Worm (Caenorhabditis elegans): ENCODE results near the gene hsd-3.

Gene hsd-3

DNA sequence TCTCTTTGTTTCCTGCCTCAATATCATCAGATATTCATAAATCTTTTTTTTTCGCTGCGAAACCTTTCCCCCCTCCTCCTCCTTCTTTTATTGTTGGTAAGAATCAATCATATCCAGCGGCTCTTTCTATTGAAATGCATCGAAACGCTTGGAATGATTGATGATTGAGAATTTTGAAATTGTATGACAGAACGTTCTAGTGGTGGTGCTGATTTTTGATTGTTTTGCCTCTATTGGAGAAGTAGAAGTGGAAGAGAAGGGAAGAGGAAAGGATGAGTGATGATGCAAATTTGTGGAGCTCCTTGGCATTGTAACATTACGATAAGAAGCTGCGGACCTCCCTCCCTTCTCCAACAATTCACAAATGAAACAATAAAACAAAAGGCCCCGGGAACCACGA lies 43.5 kb upstream of the hsd-3 start:
- no peak for TF ChIP-seq npax-4 (tag; optimal IDR thresholded peaks at IDR 0.05)
- peak; percentile 73 for TF ChIP-seq unc-55 (GFP tag; optimal IDR thresholded peaks at IDR 0.05)

DNA sequence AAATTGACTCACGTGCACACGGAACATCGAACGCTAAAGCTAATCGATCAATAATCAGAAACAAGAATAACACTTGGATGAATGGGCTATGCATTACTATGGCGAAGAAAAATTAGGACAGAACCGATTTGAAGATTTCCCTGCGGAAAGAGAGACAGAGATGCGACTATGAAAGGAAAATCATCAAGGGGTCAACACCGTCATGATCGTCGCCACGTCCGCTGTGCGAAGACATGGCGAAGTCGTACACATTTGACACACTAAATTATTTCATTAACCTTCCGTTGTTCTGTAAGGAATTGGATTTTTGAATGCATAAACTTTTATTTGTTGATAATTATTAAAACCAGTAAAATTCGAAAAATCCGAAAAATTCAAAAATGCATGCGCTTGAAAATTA lies 39.9 kb upstream of the hsd-3 start, which contains the start of gene M03F4.6:
Gene M03F4.6 (minus strand): TSS at position 101 of the 400 bp plus-strand sequence.
- TF ChIP-seq ama-1 (optimal IDR thresholded peaks at IDR 0.05) (peak; percentile 68), pha-4 (tag; optimal IDR thresholded peaks at IDR 0.05) (no peak)

DNA sequence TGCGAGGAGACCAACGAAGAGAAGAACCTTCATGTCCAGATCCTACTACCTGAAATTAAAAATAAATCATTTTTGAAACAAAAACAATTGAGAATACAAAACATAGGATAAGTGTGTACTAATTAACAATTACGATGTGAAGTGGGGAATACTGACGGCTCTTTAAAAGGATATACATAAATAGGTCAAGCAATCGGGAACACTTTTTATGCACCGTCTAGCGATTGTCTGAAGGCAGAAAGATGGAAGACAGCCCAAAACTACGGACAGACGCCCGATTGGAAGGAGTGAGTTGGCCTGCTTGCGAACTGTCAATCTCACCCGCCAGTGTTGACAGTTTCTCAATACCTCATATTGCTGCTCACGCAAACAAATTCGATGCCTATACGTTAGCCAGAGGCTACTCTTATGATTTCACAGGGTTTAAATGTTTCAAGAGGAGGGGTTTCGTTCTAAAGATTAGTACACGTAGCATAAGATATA lies 38.2 kb upstream of the hsd-3 start, which contains the start of gene calu-1:
Gene calu-1 (minus strand): TSS at position 51 of the 483 bp plus-strand sequence.
- no peak for TF ChIP-seq pag-3 (tag; optimal IDR thresholded peaks at IDR 0.05; ENCODE audit: borderline replicate concordance)

DNA sequence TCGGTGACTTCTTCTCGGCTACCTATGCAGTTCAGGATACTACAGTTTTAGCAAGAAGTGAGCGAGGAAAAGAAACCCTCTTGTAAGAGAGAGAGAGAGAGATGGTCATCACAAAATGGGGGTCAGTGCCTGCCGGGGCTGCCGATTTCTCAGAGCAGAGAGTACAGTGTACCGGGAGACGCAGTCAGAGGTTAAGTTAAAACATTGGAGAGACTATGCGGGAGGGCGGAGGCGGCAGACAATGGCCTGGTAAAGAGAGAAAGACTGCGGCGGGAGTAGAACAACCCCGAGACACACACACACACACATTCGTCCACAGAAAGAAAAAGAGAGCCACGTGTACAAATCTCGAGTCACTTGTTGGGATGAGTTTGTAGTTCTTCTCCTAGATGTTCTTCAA lies 37.7 kb upstream of the hsd-3 start:
- TF ChIP-seq sdc-2 (tag; optimal IDR thresholded peaks at IDR 0.05), result peak; percentile 15
- TF ChIP-seq rnt-1 (tag; optimal IDR thresholded peaks at IDR 0.05), result peak; percentile 33
- peak; percentile 43 for TF ChIP-seq ceh-31 (tag; optimal IDR thresholded peaks at IDR 0.05)
- peak; percentile 69 for TF ChIP-seq tbx-2 (tag; optimal IDR thresholded peaks at IDR 0.05)
- peak; percentile 37 for TF ChIP-seq ceh-2 (tag; optimal IDR thresholded peaks at IDR 0.05)
- peak; percentile 14 for TF ChIP-seq unc-55 (GFP tag; optimal IDR thresholded peaks at IDR 0.05)
- TF ChIP-seq ceh-19 (GFP tag; optimal IDR thresholded peaks at IDR 0.05), result peak; percentile 12
- no peak for TF ChIP-seq fkh-10 (GFP tag; optimal IDR thresholded peaks at IDR 0.05)
- no peak for TF ChIP-seq ceh-14 (tag; optimal IDR thresholded peaks at IDR 0.05)
- TF ChIP-seq unc-3 (GFP tag; conservative IDR thresholded peaks at IDR 0.05), result no peak
- no peak for TF ChIP-seq unc-3 (tag; optimal IDR thresholded peaks at IDR 0.05)
- TF ChIP-seq hlh-30 (tag; optimal IDR thresholded peaks at IDR 0.05; ENCODE audit: insufficient read depth), result peak; percentile 85
- TF ChIP-seq ref-2 (tag; optimal IDR thresholded peaks at IDR 0.05), result peak; percentile 47
- TF ChIP-seq dmd-4 (tag; optimal IDR thresholded peaks at IDR 0.05; ENCODE audit: borderline replicate concordance), result peak; percentile 3
- peak; percentile 28 for TF ChIP-seq ceh-18 (tag; optimal IDR thresholded peaks at IDR 0.05)
- TF ChIP-seq madf-2 (tag; optimal IDR thresholded peaks at IDR 0.05), result no peak

DNA sequence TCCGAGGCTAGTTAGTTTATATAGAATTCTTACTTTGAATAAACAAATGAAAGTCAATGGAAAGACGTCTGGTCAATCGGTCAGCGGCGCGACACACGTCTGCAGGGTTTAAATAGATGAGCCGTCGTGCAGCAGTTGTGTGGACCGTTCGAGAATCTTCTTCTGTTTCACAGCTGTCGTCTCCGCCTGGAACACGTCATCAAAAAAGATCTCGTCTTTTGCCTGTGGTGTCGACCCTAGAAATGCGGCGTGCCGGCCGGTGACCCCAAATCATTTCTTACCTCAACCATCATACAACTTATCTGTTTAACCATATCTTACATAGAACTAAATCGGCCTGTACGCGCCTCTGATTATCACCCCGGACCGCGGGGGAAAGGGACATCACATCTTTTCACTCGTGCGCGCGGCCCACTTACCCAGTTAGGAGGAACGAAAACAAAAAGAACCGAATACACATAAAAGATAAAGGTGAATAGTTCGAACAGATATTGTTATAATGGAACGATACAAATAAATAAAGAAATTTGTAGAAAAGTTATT lies 37.0 kb upstream of the hsd-3 start:
- TF ChIP-seq unc-55 (GFP tag; optimal IDR thresholded peaks at IDR 0.05), result peak; percentile 38
- no peak for TF ChIP-seq Y22D7AL.16 (tag; optimal IDR thresholded peaks at IDR 0.05)
- TF ChIP-seq eyg-1 (tag; optimal IDR thresholded peaks at IDR 0.05), result peak; percentile 6

DNA sequence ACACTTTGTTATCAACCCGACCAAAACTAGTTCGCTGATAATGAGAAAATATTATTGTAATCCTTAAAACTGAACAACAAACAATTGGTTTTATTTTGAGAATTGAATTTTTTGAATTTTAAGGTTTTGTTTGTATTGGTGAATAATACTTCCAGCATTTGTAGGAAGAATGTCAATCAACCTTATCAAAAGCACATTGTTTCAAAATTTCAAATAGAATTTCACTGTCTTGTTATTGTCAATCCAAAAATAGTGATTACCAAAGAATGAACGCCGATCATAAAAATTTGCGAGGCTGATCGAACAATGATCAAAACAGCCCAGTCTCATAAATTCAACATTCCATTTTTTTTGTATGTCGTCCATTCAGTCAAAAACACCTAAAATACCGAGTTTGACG lies 34.6 kb upstream of the hsd-3 start:
- TF ChIP-seq F13H6.1 (tag; optimal IDR thresholded peaks at IDR 0.05) (no peak), hlh-8 (tag; optimal IDR thresholded peaks at IDR 0.05) (no peak), ceh-24 (tag; optimal IDR thresholded peaks at IDR 0.05) (no peak), dmd-4 (tag; optimal IDR thresholded peaks at IDR 0.05; ENCODE audit: borderline replicate concordance) (no peak), fkh-6 (tag; optimal IDR thresholded peaks at IDR 0.05) (no peak), dve-1 (tag; optimal IDR thresholded peaks at IDR 0.05) (no peak), ahr-1 (tag; optimal IDR thresholded peaks at IDR 0.05) (no peak), pax-1 (tag; optimal IDR thresholded peaks at IDR 0.05) (no peak), K09A11.1 (tag; optimal IDR thresholded peaks at IDR 0.05; ENCODE audit: insufficient read depth) (no peak), sdc-2 (tag; optimal IDR thresholded peaks at IDR 0.05) (no peak), ets-4 (tag; optimal IDR thresholded peaks at IDR 0.05) (no peak), lim-6 (tag; optimal IDR thresholded peaks at IDR 0.05) (no peak)

Measured in whole organism, late embryonic.